Worm (Caenorhabditis elegans): ENCODE data around the gene sro-1.

ce11 chrII:7465519-7465918 lies at the start of gene sro-1:
- TF ChIP-seq lin-13 (GFP tag; optimal IDR thresholded peaks at IDR 0.05) (no peak), nhr-76 (tag; optimal IDR thresholded peaks at IDR 0.05) (no peak), php-3 (GFP tag; IDR thresholded peaks at IDR 0.05) (no peak), R02D3.7 (tag; optimal IDR thresholded peaks at IDR 0.05) (no peak), unc-39 (tag; optimal IDR thresholded peaks at IDR 0.05) (no peak), ceh-82 (tag; optimal IDR thresholded peaks at IDR 0.05) (no peak), mep-1 (tag; optimal IDR thresholded peaks at IDR 0.05) (no peak), fos-1 (tag; optimal IDR thresholded peaks at IDR 0.05) (no peak), lin-15B (tag; optimal IDR thresholded peaks at IDR 0.05) (no peak), pha-4 (GFP tag; IDR thresholded peaks at IDR 0.05) (no peak), pha-4 (tag; optimal IDR thresholded peaks at IDR 0.05) (no peak)

Measured in whole organism, L4 larva.